Worm (Caenorhabditis elegans): ENCODE data around the gene fbxc-43.

The fbxc-43 gene

DNA sequence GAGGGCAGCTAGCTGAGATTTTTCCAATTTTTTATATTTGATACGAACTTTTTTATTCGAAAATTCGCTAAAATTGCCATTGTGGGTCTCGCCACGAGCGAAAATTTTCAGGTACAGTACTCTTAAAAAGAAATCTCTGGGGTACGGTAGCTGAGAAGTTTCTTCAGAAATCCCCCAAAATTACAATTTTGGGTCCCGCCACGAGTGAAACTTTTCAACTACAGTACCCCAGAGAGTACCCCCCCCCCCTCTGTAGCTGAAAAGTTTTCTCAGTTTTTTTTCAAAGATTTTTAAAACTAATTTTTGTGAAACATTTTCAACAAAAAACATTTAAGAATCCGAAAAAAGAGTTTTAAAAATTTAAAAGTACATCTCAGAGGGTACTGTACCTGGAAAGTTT lies 9.2 kb upstream of the fbxc-43 start:
- TF ChIP-seq nhr-237 (tag; optimal IDR thresholded peaks at IDR 0.05) (no peak), lin-14 (GFP tag; optimal IDR thresholded peaks at IDR 0.05) (no peak), lin-35 (GFP tag; optimal IDR thresholded peaks at IDR 0.05) (no peak), unc-98 (GFP tag; IDR thresholded peaks at IDR 0.05) (no peak), nhr-12 (tag; optimal IDR thresholded peaks at IDR 0.05) (no peak), xbp-1 (tag; optimal IDR thresholded peaks at IDR 0.05) (no peak), skn-1 (tag; optimal IDR thresholded peaks at IDR 0.05) (no peak), lin-13 (GFP tag; optimal IDR thresholded peaks at IDR 0.05) (no peak), pqm-1 (tag; optimal IDR thresholded peaks at IDR 0.05) (no peak), nhr-85 (tag) (no peak), ceh-63 (GFP tag; optimal IDR thresholded peaks at IDR 0.05) (no peak), egl-13 (tag; optimal IDR thresholded peaks at IDR 0.05) (no peak), ceh-88 (GFP tag; IDR thresholded peaks at IDR 0.05) (no peak), swsn-7 (tag; optimal IDR thresholded peaks at IDR 0.05) (no peak), hlh-4 (tag; optimal IDR thresholded peaks at IDR 0.05) (no peak), ceh-8 (GFP tag; optimal IDR thresholded peaks at IDR 0.05) (no peak), ama-1 (optimal IDR thresholded peaks at IDR 0.05) (no peak), F16B12.6 (tag; optimal IDR thresholded peaks at IDR 0.05) (no peak), jun-1 (tag; optimal IDR thresholded peaks at IDR 0.05) (no peak)

DNA sequence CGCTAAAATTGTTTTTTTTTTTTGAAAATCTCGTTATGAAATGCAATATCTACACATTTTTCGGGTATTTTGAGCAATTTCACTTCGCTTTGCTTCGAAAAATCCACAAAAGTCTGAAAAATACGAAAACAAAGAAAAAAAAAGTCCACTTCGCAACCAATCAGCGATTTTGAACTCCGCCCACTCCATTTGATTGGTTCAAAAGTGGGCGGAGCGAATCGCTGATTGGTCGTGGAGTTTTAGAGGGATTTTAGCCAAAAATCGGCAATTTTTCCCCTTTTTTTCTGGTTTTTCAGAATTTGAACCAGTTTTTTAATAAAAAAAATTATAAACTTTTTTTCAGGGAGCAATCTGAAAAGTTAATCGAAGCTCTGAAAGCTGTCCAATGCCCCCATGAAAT lies 3.2 kb upstream of the fbxc-43 start:
- TF ChIP-seq F16B12.6 (tag; optimal IDR thresholded peaks at IDR 0.05): no peak
- no peak for TF ChIP-seq efl-1 (optimal IDR thresholded peaks at IDR 0.05)
- TF ChIP-seq efl-1 (GFP tag; optimal IDR thresholded peaks at IDR 0.05 in 1 of 2): peak in 1 of 2 experiments; percentile 21

DNA sequence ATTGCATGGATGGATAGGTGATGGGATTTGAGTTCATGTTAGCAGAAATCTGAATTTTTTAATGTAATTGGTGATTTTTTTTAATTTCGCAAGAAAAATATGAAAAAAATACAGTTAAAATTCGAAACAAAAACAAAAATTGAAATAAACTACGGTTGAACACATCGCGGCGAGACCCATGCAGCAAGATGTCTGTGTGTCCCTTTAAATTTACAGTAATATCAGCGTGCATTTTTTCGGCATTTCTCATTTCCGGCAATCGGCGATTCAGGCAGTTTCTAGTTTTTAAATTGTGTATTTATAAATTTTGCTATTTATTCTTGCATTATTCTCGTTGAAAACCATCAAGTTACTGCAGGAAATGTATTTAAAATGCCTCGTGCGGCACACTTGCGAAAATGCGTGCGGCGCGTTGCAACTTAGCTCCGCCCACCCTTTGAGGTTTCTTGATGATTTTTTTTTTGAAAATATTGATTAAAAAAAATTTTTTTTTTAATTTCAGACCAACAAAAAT lies 2.0 kb upstream of the fbxc-43 start, which contains the start of the genes fbxc-44 and C16A11.2:
Gene fbxc-44, minus strand, starts transcription at position 51 of the 514 bp plus-strand sequence.
Gene C16A11.2, plus strand, starts transcription at position 503 of the 514 bp plus-strand sequence.
- TF ChIP-seq rnt-1 (tag; optimal IDR thresholded peaks at IDR 0.05) (no peak), grh-1 (GFP tag; IDR thresholded peaks at IDR 0.05) (no peak), mep-1 (tag; optimal IDR thresholded peaks at IDR 0.05) (peak; percentile 18), unc-30 (tag; optimal IDR thresholded peaks at IDR 0.05) (no peak), elt-3 (tag; optimal IDR thresholded peaks at IDR 0.05) (no peak), pqm-1 (tag; optimal IDR thresholded peaks at IDR 0.05) (no peak), lin-35 (GFP tag; optimal IDR thresholded peaks at IDR 0.05) (peak in 1 of 2 experiments; percentile 39), lir-3 (tag; optimal IDR thresholded peaks at IDR 0.05; ENCODE audit: poor library complexity) (no peak), mab-9 (GFP tag; IDR thresholded peaks at IDR 0.05) (no peak), blmp-1 (tag; optimal IDR thresholded peaks at IDR 0.05) (no peak), ztf-11 (tag; optimal IDR thresholded peaks at IDR 0.05) (peak in 1 of 2 experiments; percentile 24), efl-3 (GFP tag; optimal IDR thresholded peaks at IDR 0.05) (no peak), ceh-88 (GFP tag; IDR thresholded peaks at IDR 0.05) (no peak), lin-14 (GFP tag; optimal IDR thresholded peaks at IDR 0.05) (no peak), nhr-47 (tag; optimal IDR thresholded peaks at IDR 0.05) (no peak), egl-13 (tag; optimal IDR thresholded peaks at IDR 0.05) (peak; percentile 30), nhr-71 (tag; optimal IDR thresholded peaks at IDR 0.05) (no peak), dpl-1 (GFP tag; optimal IDR thresholded peaks at IDR 0.05) (peak; percentile 9 to 25 (median 18)), aha-1 (tag; optimal IDR thresholded peaks at IDR 0.05) (no peak), snpc-4 (tag; optimal IDR thresholded peaks at IDR 0.05) (peak; percentile 41), snu-23 (GFP tag; optimal IDR thresholded peaks at IDR 0.05) (peak; percentile 56), ces-1 (GFP tag; optimal IDR thresholded peaks at IDR 0.05) (no peak), efl-1 (optimal IDR thresholded peaks at IDR 0.05) (peak; percentile 31 to 59), efl-1 (GFP tag; optimal IDR thresholded peaks at IDR 0.05 in 1 of 2) (peak; percentile 20 to 94), sup-37 (GFP tag; optimal IDR thresholded peaks at IDR 0.05) (no peak), ceh-63 (GFP tag; optimal IDR thresholded peaks at IDR 0.05) (no peak), mdl-1 (tag; optimal IDR thresholded peaks at IDR 0.05) (no peak), irx-1 (tag; optimal IDR thresholded peaks at IDR 0.05) (no peak), egl-27 (tag; optimal IDR thresholded peaks at IDR 0.05) (no peak), C16A3.4 (tag; optimal IDR thresholded peaks at IDR 0.05) (peak; percentile 33), aly-2 (tag; optimal IDR thresholded peaks at IDR 0.05) (no peak), zag-1 (tag; optimal IDR thresholded peaks at IDR 0.05) (no peak), ceh-90 (tag; optimal IDR thresholded peaks at IDR 0.05) (no peak), nhr-28 (tag; optimal IDR thresholded peaks at IDR 0.05) (no peak), hlh-17 (GFP tag; optimal IDR thresholded peaks at IDR 0.05; ENCODE audit: borderline replicate concordance) (no peak), ceh-82 (tag; optimal IDR thresholded peaks at IDR 0.05) (peak in 2 of 3 experiments; percentile 11 to 13)

All from whole organism, L1 larva.